Worm (Caenorhabditis elegans): ENCODE measurements around the gene ampd-1.

ampd-1 gene

DNA sequence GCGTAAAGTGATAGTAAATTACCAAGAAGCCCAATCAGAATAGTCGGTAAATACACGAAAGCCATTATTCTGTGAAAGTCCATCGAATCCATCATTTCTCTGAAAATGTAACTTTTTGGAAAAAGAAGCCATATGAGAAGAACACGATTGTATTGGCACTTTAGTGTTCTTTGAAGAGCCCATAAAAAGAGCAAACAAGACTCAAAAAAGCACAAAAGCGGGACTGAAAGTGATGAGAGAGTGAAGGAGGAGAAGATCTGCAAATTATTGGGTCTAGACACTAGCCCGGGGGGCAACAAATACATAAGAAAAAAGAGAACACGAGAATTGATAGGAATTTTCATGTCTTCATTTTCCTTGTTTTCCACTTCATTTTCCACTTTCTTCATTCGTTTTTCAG, 52.3 kb downstream of the ampd-1 start, which contains the start of gene frpr-4:
Gene frpr-4, minus strand, starts transcription at position 101 of the 400 bp plus-strand sequence.
- no peak for TF ChIP-seq zip-4 (GFP tag; optimal IDR thresholded peaks at IDR 0.05)
- TF ChIP-seq nhr-71 (tag; optimal IDR thresholded peaks at IDR 0.05): no peak
